Worm (Caenorhabditis elegans) whole organism, L1 larva: ENCODE measurements around the gene srh-60.

ENCODE experiments used
- C04F5.9 ChIP-seq: sonication (generic microtip); optimal IDR thresholded peaks from 2 replicates; lab custom pipeline; 2016; ENCODE audit warnings: missing genetic modification characterization, missing compliant biosample characterization
- aha-1 ChIP-seq: fragments of 150-350 bp; optimal IDR thresholded peaks from 2 replicates; lab custom pipeline; 2014; ENCODE audit warnings: missing biosample characterization, missing genetic modification characterization
- alr-1 ChIP-seq: fragments of 200-800 bp; sonication (Bioruptor generic); optimal IDR thresholded peaks from 2 replicates; lab custom pipeline; 2018; ENCODE audit warnings: borderline replicate concordance, mild to moderate bottlenecking, missing genetic modification characterization, missing compliant biosample characterization
- aly-2 ChIP-seq: fragments of 150-350 bp; optimal IDR thresholded peaks from 2 replicates; lab custom pipeline; 2014; ENCODE audit warnings: missing biosample characterization, missing genetic modification characterization
- ama-1 ChIP-seq: fragments of 150-350 bp; optimal IDR thresholded peaks from 2 replicates; lab custom pipeline; 2014
- blmp-1 ChIP-seq: fragments of 150-350 bp; optimal IDR thresholded peaks from 2 replicates; lab custom pipeline; 2014; ENCODE audit warnings: missing biosample characterization, missing genetic modification characterization
- ceh-63 ChIP-seq: fragments of 200-800 bp; sonication (Bioruptor generic); optimal IDR thresholded peaks from 2 replicates; lab custom pipeline; 2018; ENCODE audit warnings: mild to moderate bottlenecking, missing genetic modification characterization, missing compliant biosample characterization
- ceh-8 ChIP-seq: fragments of 200-800 bp; sonication (Bioruptor generic); optimal IDR thresholded peaks from 2 replicates; lab custom pipeline; 2018; ENCODE audit warnings: mild to moderate bottlenecking, missing genetic modification characterization, moderate library complexity, missing compliant biosample characterization
- ceh-88 ChIP-seq: fragments of 200-800 bp; sonication (Bioruptor generic); IDR thresholded peaks from 2 replicates; pipeline ENCODE4 v1.3.6; 2022; ENCODE audit warnings: missing genetic modification characterization, missing compliant biosample characterization
- ceh-90 ChIP-seq: sonication (generic microtip); optimal IDR thresholded peaks from 2 replicates; lab custom pipeline; 2016; ENCODE audit warnings: missing genetic modification characterization, missing compliant biosample characterization
- ces-1 ChIP-seq: fragments of 150-350 bp; optimal IDR thresholded peaks from 2 replicates; lab custom pipeline; 2014; ENCODE audit warnings: missing biosample characterization, missing genetic modification reagents, missing genetic modification characterization
- dpl-1 ChIP-seq, 3 experiments: fragments of 150-350 bp in 2 of 3; sonication (generic microtip) in 1 of 3; optimal IDR thresholded peaks; 2 replicates each; lab custom pipeline; 2014 to 2017; ENCODE audit warnings: missing biosample characterization in 3 of 3, missing genetic modification characterization in 3 of 3, missing genetic modification reagents in 3 of 3
- dsc-1 ChIP-seq: sonication (generic microtip); optimal IDR thresholded peaks from 2 replicates; lab custom pipeline; 2016; ENCODE audit warnings: mild to moderate bottlenecking, missing genetic modification characterization, missing compliant biosample characterization
- efl-3 ChIP-seq: fragments of 200-800 bp; sonication (Bioruptor generic); optimal IDR thresholded peaks from 2 replicates; lab custom pipeline; 2018; ENCODE audit warnings: mild to moderate bottlenecking, missing genetic modification characterization, missing compliant biosample characterization
- egl-27 ChIP-seq, 2 experiments: fragments of 150-350 bp in 1 of 2; sonication (generic microtip); optimal IDR thresholded peaks; 3 replicates each; lab custom pipeline; 2017 to 2018; ENCODE audit warnings: missing biosample characterization in 2 of 2, missing genetic modification characterization in 2 of 2, missing genetic modification reagents in 2 of 2
- fkh-4 ChIP-seq: sonication (generic microtip); optimal IDR thresholded peaks from 2 replicates; lab custom pipeline; 2016; ENCODE audit warnings: missing compliant biosample characterization, missing genetic modification characterization, borderline replicate concordance
- fkh-8 ChIP-seq: sonication (generic microtip); optimal IDR thresholded peaks from 2 replicates; lab custom pipeline; 2016; ENCODE audit warnings: mild to moderate bottlenecking, missing genetic modification characterization, missing compliant biosample characterization
- grh-1 ChIP-seq: fragments of 200-800 bp; sonication (Bioruptor generic); IDR thresholded peaks from 2 replicates; pipeline ENCODE4 v1.3.6; 2022; ENCODE audit warnings: missing genetic modification reagents, missing genetic modification characterization, missing compliant biosample characterization
- hlh-17 ChIP-seq: fragments of 200-800 bp; sonication (Bioruptor generic); optimal IDR thresholded peaks from 2 replicates; lab custom pipeline; 2018; ENCODE audit warnings: missing genetic modification characterization, mild to moderate bottlenecking, missing compliant biosample characterization, moderate library complexity, borderline replicate concordance
- lin-15B ChIP-seq: fragments of 150-350 bp; sonication (generic microtip); optimal IDR thresholded peaks from 3 replicates; lab custom pipeline; 2014; ENCODE audit warnings: missing biosample characterization, missing genetic modification characterization
- lir-3 ChIP-seq: sonication (generic microtip); optimal IDR thresholded peaks from 2 replicates; lab custom pipeline; 2016; ENCODE audit warnings: mild to moderate bottlenecking, missing genetic modification characterization, moderate library complexity, missing compliant biosample characterization; ENCODE audit not compliant: poor library complexity
- lsy-2 ChIP-seq, 2 experiments: fragments of 150-350 bp; optimal IDR thresholded peaks; 2 replicates each; lab custom pipeline; 2014; ENCODE audit warnings: missing biosample characterization in 2 of 2, missing genetic modification characterization in 2 of 2
- mdl-1 ChIP-seq, 2 experiments: fragments of 150-350 bp; optimal IDR thresholded peaks; 2 replicates each; lab custom pipeline; 2014 to 2017; ENCODE audit warnings: missing biosample characterization in 2 of 2, missing genetic modification characterization in 2 of 2, inconsistent platforms in 1 of 2
- mef-2 ChIP-seq: fragments of 150-350 bp; optimal IDR thresholded peaks from 2 replicates; lab custom pipeline; 2014; ENCODE audit warnings: missing biosample characterization, missing genetic modification characterization
- mep-1 ChIP-seq: fragments of 150-350 bp; optimal IDR thresholded peaks from 2 replicates; lab custom pipeline; 2014; ENCODE audit warnings: missing biosample characterization, missing genetic modification characterization
- nhr-11 ChIP-seq: fragments of 150-350 bp; optimal IDR thresholded peaks from 2 replicates; lab custom pipeline; 2014; ENCODE audit warnings: missing biosample characterization, missing genetic modification characterization
- nhr-12 ChIP-seq: sonication (generic microtip); optimal IDR thresholded peaks from 2 replicates; lab custom pipeline; 2017; ENCODE audit warnings: missing biosample characterization, missing genetic modification characterization
- nhr-237 ChIP-seq: fragments of 150-350 bp; optimal IDR thresholded peaks from 2 replicates; lab custom pipeline; 2014; ENCODE audit warnings: missing biosample characterization, missing genetic modification characterization
- nhr-76 ChIP-seq: sonication (generic microtip); optimal IDR thresholded peaks from 2 replicates; lab custom pipeline; 2017; ENCODE audit warnings: missing biosample characterization, missing genetic modification characterization
- nhr-77 ChIP-seq: fragments of 150-350 bp; optimal IDR thresholded peaks from 2 replicates; lab custom pipeline; 2014; ENCODE audit warnings: missing biosample characterization, missing genetic modification characterization
- nhr-84 ChIP-seq: sonication (generic microtip); optimal IDR thresholded peaks from 2 replicates; lab custom pipeline; 2017; ENCODE audit warnings: missing biosample characterization, missing genetic modification characterization
- nhr-85 ChIP-seq: sonication (generic microtip); peaks from one replicate; lab custom pipeline; 2016; ENCODE audit warnings: missing genetic modification characterization, inconsistent platforms, missing compliant biosample characterization
- pag-3 ChIP-seq: sonication (generic microtip); optimal IDR thresholded peaks from 2 replicates; lab custom pipeline; 2017; ENCODE audit warnings: missing genetic modification characterization, mild to moderate bottlenecking, missing compliant biosample characterization, antibody characterized with exemption, borderline replicate concordance; ENCODE audit not compliant: insufficient read depth
- skn-1 ChIP-seq: fragments of 150-350 bp; optimal IDR thresholded peaks from 2 replicates; lab custom pipeline; 2014; ENCODE audit warnings: missing biosample characterization, missing genetic modification characterization
- snu-23 ChIP-seq: sonication (generic microtip); optimal IDR thresholded peaks from 2 replicates; lab custom pipeline; 2016; ENCODE audit warnings: missing genetic modification characterization, missing compliant biosample characterization
- sox-4 ChIP-seq: sonication (generic microtip); optimal IDR thresholded peaks from 2 replicates; lab custom pipeline; 2016; ENCODE audit warnings: missing genetic modification characterization, missing compliant biosample characterization
- sup-37 ChIP-seq: fragments of 200-800 bp; sonication (Bioruptor generic); optimal IDR thresholded peaks from 2 replicates; lab custom pipeline; 2018; ENCODE audit warnings: mild to moderate bottlenecking, missing genetic modification characterization, missing compliant biosample characterization
- tbx-2 ChIP-seq: sonication (generic microtip); optimal IDR thresholded peaks from 2 replicates; lab custom pipeline; 2016; ENCODE audit warnings: missing genetic modification characterization, missing compliant biosample characterization
- unc-130 ChIP-seq: fragments of 150-350 bp; optimal IDR thresholded peaks from 2 replicates; lab custom pipeline; 2017; ENCODE audit warnings: missing biosample characterization, missing genetic modification characterization, inconsistent platforms
- unc-30 ChIP-seq: sonication (generic microtip); optimal IDR thresholded peaks from 2 replicates; lab custom pipeline; 2017; ENCODE audit warnings: missing biosample characterization, missing genetic modification characterization
- unc-62 ChIP-seq: fragments of 150-350 bp; optimal IDR thresholded peaks from 2 replicates; lab custom pipeline; 2014; ENCODE audit warnings: missing biosample characterization, missing genetic modification reagents, missing genetic modification characterization
- unc-86 ChIP-seq: sonication (generic microtip); optimal IDR thresholded peaks from 2 replicates; lab custom pipeline; 2016; ENCODE audit warnings: missing genetic modification characterization, missing compliant biosample characterization
- xbp-1 ChIP-seq: sonication (generic microtip); optimal IDR thresholded peaks from 2 replicates; lab custom pipeline; 2016; ENCODE audit warnings: missing genetic modification characterization, missing compliant biosample characterization
- ztf-4 ChIP-seq: fragments of 150-350 bp; optimal IDR thresholded peaks from 2 replicates; lab custom pipeline; 2014; ENCODE audit warnings: missing biosample characterization, missing genetic modification characterization

The srh-60 gene

ce11 chrII:3581752-3582151 lies 1.8 kb upstream of the srh-60 start, which contains the start of gene srh-59:
srh-59 (plus strand) TSS chrII:3582052.
- TF ChIP-seq fkh-8 (tag; lab: Kevin White, UChicago) (no peak), nhr-237 (tag; lab: Kevin White, UChicago) (no peak), ceh-90 (tag; lab: Kevin White, UChicago) (no peak), blmp-1 (no peak), mdl-1 (tag; optimal IDR thresholded peaks at IDR 0.05; lab: Kevin White, UChicago) (no peak), xbp-1 (no peak), nhr-11 (no peak), dpl-1 (GFP tag; optimal IDR thresholded peaks at IDR 0.05; lab: Kevin White, UChicago) (no peak), alr-1 (tag; lab: Kevin White, UChicago) (no peak)

- TF ChIP-seq ceh-90 (tag; lab: Kevin White, UChicago) (no peak), unc-130 (tag; lab: Kevin White, UChicago) (no peak), pag-3 (tag; lab: Kevin White, UChicago) (no peak), nhr-237 (tag; lab: Kevin White, UChicago) (no peak), lsy-2 (tag; optimal IDR thresholded peaks at IDR 0.05; lab: Kevin White, UChicago) (no peak), alr-1 (tag; lab: Kevin White, UChicago) (no peak), ces-1 (GFP tag; lab: Kevin White, UChicago) (no peak), nhr-84 (tag; lab: Kevin White, UChicago) (no peak), ceh-63 (GFP tag; lab: Kevin White, UChicago) (no peak), nhr-77 (no peak), ama-1 (lab: Kevin White, UChicago) (no peak), C04F5.9 (tag; lab: Kevin White, UChicago) (no peak), sup-37 (GFP tag; lab: Kevin White, UChicago) (no peak), unc-30 (tag; lab: Kevin White, UChicago) (no peak), unc-86 (no peak)
Observed at ce11 chrII:3595339-3595738, 11.8 kb downstream of the srh-60 start, which contains the start of gene Y49F6A.12. Y49F6A.12 (plus strand) TSS chrII:3595639.

ce11 chrII:3598721-3599120 lies 15.2 kb downstream of the srh-60 start, which contains the start of gene Y49F6A.11:
Y49F6A.11 (minus strand) TSS chrII:3598821.
- TF ChIP-seq nhr-12 (tag; lab: Kevin White, UChicago) (no peak), ceh-90 (tag; lab: Kevin White, UChicago) (no peak), snu-23 (no peak), skn-1 (no peak), ceh-88 (no peak), sox-4 (tag; lab: Kevin White, UChicago) (no peak), nhr-11 (no peak), efl-3 (no peak), mef-2 (tag; lab: Kevin White, UChicago) (no peak), egl-27 (tag; optimal IDR thresholded peaks at IDR 0.05; lab: Kevin White, UChicago) (no peak), ztf-4 (tag; lab: Kevin White, UChicago) (no peak), ceh-8 (GFP tag; lab: Kevin White, UChicago) (no peak)
- TF ChIP-seq, all 84 proteins: peak for 0

- TF ChIP-seq grh-1 (GFP tag; lab: Robert Waterston, UW), result no peak
Observed at ce11 chrII:3604578-3604977, 21.1 kb downstream of the srh-60 start.

DNA sequence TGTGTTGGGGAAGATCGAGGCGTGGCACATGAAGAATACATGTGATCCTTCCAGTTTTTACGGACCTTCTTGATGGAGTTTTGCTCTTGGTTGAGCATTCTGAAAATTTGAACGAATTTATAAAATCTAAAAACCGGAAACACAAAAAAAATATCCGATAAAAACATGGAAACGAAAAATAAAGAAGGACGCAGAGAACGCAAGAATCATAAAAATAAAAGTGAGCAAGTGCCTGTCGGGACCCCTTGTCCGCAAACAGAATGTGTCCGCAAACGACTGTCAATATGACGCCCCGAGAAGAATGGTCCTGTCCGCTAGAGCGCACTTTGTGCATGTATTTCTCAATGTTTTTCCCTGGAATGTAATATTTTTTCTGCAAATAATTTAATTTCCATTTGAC lies 26.3 kb downstream of the srh-60 start, which contains the start of gene Y49F6A.5:
Gene Y49F6A.5 (minus strand): TSS at position 101 of the 400 bp plus-strand sequence.
- TF ChIP-seq aha-1 (tag; lab: Kevin White, UChicago) (no peak), lin-15B (tag; lab: Kevin White, UChicago) (no peak), ceh-88 (no peak), hlh-17 (GFP tag; lab: Kevin White, UChicago) (no peak), lir-3 (no peak), unc-62 (GFP tag; lab: Kevin White, UChicago) (no peak), tbx-2 (tag; lab: Kevin White, UChicago) (no peak), nhr-11 (no peak), aly-2 (tag; lab: Kevin White, UChicago) (no peak), nhr-76 (tag; lab: Kevin White, UChicago) (no peak), mdl-1 (tag; optimal IDR thresholded peaks at IDR 0.05; lab: Kevin White, UChicago) (no peak), nhr-85 (tag; lab: Kevin White, UChicago) (no peak), nhr-12 (tag; lab: Kevin White, UChicago) (no peak), snu-23 (no peak), ama-1 (lab: Kevin White, UChicago) (no peak), fkh-4 (tag; lab: Kevin White, UChicago) (no peak), mep-1 (tag; lab: Kevin White, UChicago) (no peak), dsc-1 (tag; lab: Kevin White, UChicago) (no peak)
